Fruit fly (Drosophila melanogaster) whole organism, prepupa: ENCODE data around the gene CG42537.
A peak's percentile ranks its signal among the peaks of the same experiment; 100 is the strongest.

Source experiments
- CG10631 ChIP-seq: fragments of 200-800 bp; sonication (Bioruptor generic); optimal IDR thresholded peaks from 2 replicates; lab custom pipeline; 2016; ENCODE audit warnings: missing biosample characterization, missing genetic modification characterization
- CG10669 ChIP-seq: fragments of 200-800 bp; sonication (Bioruptor generic); optimal IDR thresholded peaks from 3 replicates; lab custom pipeline; 2018; ENCODE audit warnings: missing biosample characterization, mild to moderate bottlenecking, missing genetic modification characterization, moderate library complexity
- CG11294 ChIP-seq: fragments of 200-800 bp; sonication (Bioruptor generic); IDR thresholded peaks from 2 replicates; pipeline ENCODE4 v1.3.6; 2022; ENCODE audit warnings: missing biosample characterization, missing genetic modification characterization
- CG15336 ChIP-seq: fragments of 200-800 bp; sonication (Bioruptor generic); IDR thresholded peaks from 2 replicates; pipeline ENCODE4 v1.3.6; 2022; ENCODE audit warnings: missing biosample characterization, missing genetic modification characterization
- CG1621 ChIP-seq: fragments of 200-800 bp; sonication (Bioruptor generic); optimal IDR thresholded peaks from 3 replicates; lab custom pipeline; 2018; ENCODE audit warnings: missing biosample characterization, mild to moderate bottlenecking, missing genetic modification characterization
- CG16779 ChIP-seq: fragments of 200-800 bp; sonication (Bioruptor generic); optimal IDR thresholded peaks from 3 replicates; lab custom pipeline; 2017; ENCODE audit warnings: missing biosample characterization, mild to moderate bottlenecking, missing genetic modification characterization
- CG3032 ChIP-seq: fragments of 200-800 bp; optimal IDR thresholded peaks from 2 replicates; lab custom pipeline; 2019; ENCODE audit warnings: missing biosample characterization, mild to moderate bottlenecking, missing genetic modification characterization, moderate library complexity
- CG31627 ChIP-seq: fragments of 200-800 bp; sonication (Bioruptor generic); optimal IDR thresholded peaks from 3 replicates; lab custom pipeline; 2016; ENCODE audit warnings: missing biosample characterization, missing genetic modification characterization
- CG32006 ChIP-seq: fragments of 200-800 bp; sonication (Bioruptor generic); optimal IDR thresholded peaks from 3 replicates; lab custom pipeline; 2017; ENCODE audit warnings: missing biosample characterization, mild to moderate bottlenecking, missing genetic modification characterization
- CG34406 ChIP-seq: fragments of 200-800 bp; sonication (Bioruptor generic); optimal IDR thresholded peaks from 3 replicates; lab custom pipeline; 2016; ENCODE audit warnings: missing biosample characterization, missing genetic modification characterization
- CG3919 ChIP-seq: fragments of 200-800 bp; sonication (Bioruptor generic); optimal IDR thresholded peaks from 3 replicates; lab custom pipeline; 2016; ENCODE audit warnings: missing biosample characterization, missing genetic modification characterization
- CG4318 ChIP-seq: fragments of 200-800 bp; sonication (Bioruptor generic); optimal IDR thresholded peaks from 3 replicates; lab custom pipeline; 2017; ENCODE audit warnings: missing biosample characterization, mild to moderate bottlenecking, missing genetic modification characterization
- CG6854 ChIP-seq: fragments of 200-800 bp; sonication (Bioruptor generic); optimal IDR thresholded peaks from 2 replicates; lab custom pipeline; 2017; ENCODE audit warnings: missing biosample characterization, mild to moderate bottlenecking, missing genetic modification characterization
- CG7368 ChIP-seq: fragments of 200-800 bp; sonication (Bioruptor generic); optimal IDR thresholded peaks from 3 replicates; lab custom pipeline; 2016; ENCODE audit warnings: missing biosample characterization, missing genetic modification characterization
- CG8119 ChIP-seq: fragments of 200-800 bp; sonication (Bioruptor generic); IDR thresholded peaks from 3 replicates; pipeline ENCODE4 v1.3.6; 2022; ENCODE audit warnings: missing biosample characterization, missing genetic modification characterization
- CG8319 ChIP-seq: fragments of 200-800 bp; sonication (Bioruptor generic); optimal IDR thresholded peaks from 3 replicates; lab custom pipeline; 2016; ENCODE audit warnings: missing biosample characterization, missing genetic modification characterization
- CG8632 ChIP-seq: fragments of 200-800 bp; sonication (Bioruptor generic); optimal IDR thresholded peaks from 3 replicates; lab custom pipeline; 2016; ENCODE audit warnings: missing biosample characterization, missing genetic modification characterization
- Eip75B ChIP-seq: fragments of 200-800 bp; sonication (Bioruptor generic); optimal IDR thresholded peaks from 3 replicates; lab custom pipeline; 2016; ENCODE audit warnings: missing biosample characterization, missing genetic modification characterization
- Eip93F ChIP-seq: fragments of 200-800 bp; sonication (Bioruptor generic); optimal IDR thresholded peaks from 2 replicates; lab custom pipeline; 2016; ENCODE audit warnings: missing biosample characterization, mild to moderate bottlenecking, missing genetic modification characterization
- Ets21C ChIP-seq: fragments of 200-800 bp; sonication (Bioruptor generic); optimal IDR thresholded peaks from 3 replicates; lab custom pipeline; 2016; ENCODE audit warnings: missing biosample characterization, missing genetic modification characterization
- Hr38 ChIP-seq: sonication (Bioruptor generic); optimal IDR thresholded peaks from 2 replicates; lab custom pipeline; 2016; ENCODE audit warnings: missing biosample characterization, missing genetic modification characterization
- Hr39 ChIP-seq: fragments of 200-800 bp; sonication (Bioruptor generic); optimal IDR thresholded peaks from 2 replicates; lab custom pipeline; 2016; ENCODE audit warnings: missing biosample characterization, missing genetic modification characterization
- Hr4 ChIP-seq: fragments of 200-800 bp; sonication (Bioruptor generic); optimal IDR thresholded peaks from 3 replicates; lab custom pipeline; 2016; ENCODE audit warnings: missing biosample characterization, missing genetic modification characterization
- Lpt ChIP-seq: fragments of 200-800 bp; sonication (Bioruptor generic); optimal IDR thresholded peaks from 3 replicates; lab custom pipeline; 2016; ENCODE audit warnings: missing biosample characterization, missing genetic modification characterization
- Met ChIP-seq: fragments of 200-800 bp; sonication (Bioruptor generic); optimal IDR thresholded peaks from 3 replicates; lab custom pipeline; 2016; ENCODE audit warnings: missing biosample characterization, missing genetic modification characterization
- OdsH ChIP-seq: fragments of 200-800 bp; sonication (Bioruptor generic); optimal IDR thresholded peaks from 3 replicates; lab custom pipeline; 2016; ENCODE audit warnings: missing biosample characterization, missing genetic modification characterization
- Smox ChIP-seq: fragments of 200-800 bp; sonication (Bioruptor generic); optimal IDR thresholded peaks from 3 replicates; lab custom pipeline; 2016; ENCODE audit warnings: missing biosample characterization, missing genetic modification characterization
- Sox14 ChIP-seq: fragments of 200-800 bp; sonication (Bioruptor generic); optimal IDR thresholded peaks from 3 replicates; lab custom pipeline; 2016; ENCODE audit warnings: missing biosample characterization, missing genetic modification characterization
- Sox15 ChIP-seq: fragments of 200-800 bp; sonication (Bioruptor generic); optimal IDR thresholded peaks from 3 replicates; lab custom pipeline; 2016; ENCODE audit warnings: missing biosample characterization, missing genetic modification characterization
- achi ChIP-seq: fragments of 200-800 bp; sonication (Bioruptor generic); optimal IDR thresholded peaks from 3 replicates; lab custom pipeline; 2016; ENCODE audit warnings: missing biosample characterization, missing genetic modification characterization
- acj6 ChIP-seq: fragments of 200-800 bp; sonication (Bioruptor generic); optimal IDR thresholded peaks from 3 replicates; lab custom pipeline; 2016; ENCODE audit warnings: missing biosample characterization, missing genetic modification characterization
- cyc ChIP-seq: fragments of 200-800 bp; sonication (Bioruptor generic); optimal IDR thresholded peaks from 3 replicates; lab custom pipeline; 2016; ENCODE audit warnings: missing biosample characterization, missing genetic modification characterization
- eg ChIP-seq: fragments of 200-800 bp; sonication (Bioruptor generic); IDR thresholded peaks from 3 replicates; pipeline ENCODE4 v1.3.6; 2022; ENCODE audit warnings: missing biosample characterization, missing genetic modification characterization
- esn ChIP-seq: fragments of 200-800 bp; sonication (Bioruptor generic); optimal IDR thresholded peaks from 2 replicates; lab custom pipeline; 2016; ENCODE audit warnings: missing biosample characterization, mild to moderate bottlenecking, missing genetic modification characterization, moderate library complexity
- fd59A ChIP-seq: fragments of 200-800 bp; sonication (Bioruptor generic); optimal IDR thresholded peaks from 2 replicates; lab custom pipeline; 2017; ENCODE audit warnings: missing biosample characterization, mild to moderate bottlenecking, missing genetic modification characterization, missing genetic modification reagents
- lz ChIP-seq: fragments of 200-800 bp; sonication (Bioruptor generic); optimal IDR thresholded peaks from 3 replicates; lab custom pipeline; 2016; ENCODE audit warnings: missing biosample characterization, missing genetic modification characterization
- net ChIP-seq: fragments of 200-800 bp; sonication (Bioruptor generic); optimal IDR thresholded peaks from 3 replicates; lab custom pipeline; 2016; ENCODE audit warnings: missing biosample characterization, missing genetic modification characterization
- pdm3 ChIP-seq: fragments of 200-800 bp; sonication (Bioruptor generic); optimal IDR thresholded peaks from 3 replicates; lab custom pipeline; 2016; ENCODE audit warnings: missing biosample characterization, missing genetic modification characterization
- ss ChIP-seq, 2 experiments: fragments of 200-800 bp; sonication (Bioruptor generic); optimal IDR thresholded peaks; 2 replicates in 1 of 2; 3 replicates in 1 of 2; lab custom pipeline; 2017 to 2018; ENCODE audit warnings: mild to moderate bottlenecking in 2 of 2, missing biosample characterization in 2 of 2, missing genetic modification characterization in 2 of 2, moderate library complexity in 1 of 2
- svp ChIP-seq: fragments of 200-800 bp; sonication (Bioruptor generic); peaks from one replicate; lab custom pipeline; 2016; ENCODE audit warnings: missing biosample characterization, missing genetic modification characterization
- topi ChIP-seq: fragments of 200-800 bp; sonication (Bioruptor generic); optimal IDR thresholded peaks from 3 replicates; lab custom pipeline; 2016; ENCODE audit warnings: missing biosample characterization, missing genetic modification characterization
- vri ChIP-seq: fragments of 200-800 bp; sonication (Bioruptor generic); optimal IDR thresholded peaks from 3 replicates; lab custom pipeline; 2016; ENCODE audit warnings: missing biosample characterization, mild to moderate bottlenecking, missing genetic modification characterization

Gene CG42537

dm6 chr3R:6339795-6340194, 37.8 kb upstream of the CG42537 start, which contains the start of gene Osi20:
Gene Osi20 (plus strand): TSS chr3R:6340095.
- no peak for TF ChIP-seq esn (GFP tag; lab: Kevin White, UChicago)
- no peak for TF ChIP-seq CG8632 (GFP tag; lab: Kevin White, UChicago)
- TF ChIP-seq CG10669, result no peak
- TF ChIP-seq net (GFP tag; lab: Kevin White, UChicago), result no peak
- TF ChIP-seq Sox14 (GFP tag; lab: Kevin White, UChicago), result no peak
- no peak for TF ChIP-seq eg (GFP tag; lab: Robert Waterston, UW)

dm6 chr3R:6341668-6342067, 35.9 kb upstream of the CG42537 start, which contains the start of gene CG17917:
Gene CG17917 (plus strand): TSS chr3R:6341968.
- TF ChIP-seq esn (GFP tag; lab: Kevin White, UChicago) (no peak), Smox (GFP tag; lab: Kevin White, UChicago) (no peak), CG3919 (no peak), Eip75B (no peak), net (GFP tag; lab: Kevin White, UChicago) (no peak), CG31627 (GFP tag; lab: Kevin White, UChicago) (no peak), CG32006 (GFP tag; lab: Kevin White, UChicago) (no peak), Lpt (GFP tag; lab: Kevin White, UChicago) (no peak), eg (GFP tag; lab: Robert Waterston, UW) (no peak), CG8319 (GFP tag; lab: Kevin White, UChicago) (no peak), CG15336 (GFP tag; lab: Robert Waterston, UW) (no peak), CG16779 (no peak), CG6854 (GFP tag; lab: Kevin White, UChicago) (no peak)
- TF ChIP-seq, all 60 proteins: peak for 0

dm6 chr3R:6342702-6343101, 34.9 kb upstream of the CG42537 start, which contains the start of gene CG10298:
Gene CG10298 (plus strand): TSS chr3R:6343002.
- no peak for TF ChIP-seq CG6854 (GFP tag; lab: Kevin White, UChicago)
- no peak for TF ChIP-seq acj6 (GFP tag; lab: Kevin White, UChicago)
- no peak for TF ChIP-seq svp
- TF ChIP-seq Sox14 (GFP tag; lab: Kevin White, UChicago), result no peak
- no peak for TF ChIP-seq OdsH (GFP tag; lab: Kevin White, UChicago)

- TF ChIP-seq lz (GFP tag; lab: Kevin White, UChicago) (peak; percentile 14), fd59A (no peak), Met (GFP tag; lab: Kevin White, UChicago) (no peak), esn (GFP tag; lab: Kevin White, UChicago) (peak; percentile 44), topi (GFP tag; lab: Kevin White, UChicago) (peak; percentile 35), Eip93F (no peak), achi (GFP tag; lab: Kevin White, UChicago) (peak; percentile 41), Sox15 (GFP tag; lab: Kevin White, UChicago) (peak; percentile 15), CG10631 (GFP tag; lab: Kevin White, UChicago) (peak; percentile 39), svp (no peak), pdm3 (GFP tag; lab: Kevin White, UChicago) (peak; percentile 24), CG32006 (GFP tag; lab: Kevin White, UChicago) (no peak), CG3032 (tag; lab: Kevin White, UChicago) (peak; percentile 37), CG31627 (GFP tag; lab: Kevin White, UChicago) (peak; percentile 13), CG15336 (GFP tag; lab: Robert Waterston, UW) (peak; percentile 53), Ets21C (no peak), ss (GFP tag; optimal IDR thresholded peaks at IDR 0.05; lab: Kevin White, UChicago) (no peak), CG7368 (GFP tag; lab: Kevin White, UChicago) (peak; percentile 32), CG8319 (GFP tag; lab: Kevin White, UChicago) (no peak), Lpt (GFP tag; lab: Kevin White, UChicago) (no peak), cyc (GFP tag; lab: Kevin White, UChicago) (no peak), CG16779 (no peak), Hr38 (no peak), CG4318 (GFP tag; lab: Kevin White, UChicago) (no peak), CG10669 (no peak), vri (GFP tag; lab: Kevin White, UChicago) (no peak), Hr4 (GFP tag; lab: Kevin White, UChicago) (peak; percentile 19), CG34406 (GFP tag; lab: Kevin White, UChicago) (peak; percentile 58), Hr39 (GFP tag; lab: Kevin White, UChicago) (peak; percentile 23), CG1621 (tag; lab: Kevin White, UChicago) (peak; percentile 99), CG8119 (GFP tag; lab: Robert Waterston, UW) (peak; percentile 61), CG6854 (GFP tag; lab: Kevin White, UChicago) (peak; percentile 17), CG11294 (GFP tag; lab: Robert Waterston, UW) (no peak)
These were observed 34.0 kb upstream of the CG42537 start, which contains the start of gene CG17919 for dm6 chr3R:6343396-6344239. Gene CG17919 (plus strand): TSS chr3R:6344029.
